Worm (Caenorhabditis elegans) whole organism, mixed stage, embryonic: Measurements from ENCODE around the gene C43H6.6.

Source experiments
- lsy-2 ChIP-seq: fragments of 150-350 bp; optimal IDR thresholded peaks from 2 replicates; lab custom pipeline; 2014; ENCODE audit warnings: missing biosample characterization, missing genetic modification characterization
- nhr-237 ChIP-seq: fragments of 150-350 bp; optimal IDR thresholded peaks from 2 replicates; lab custom pipeline; 2014; ENCODE audit warnings: missing biosample characterization, missing genetic modification characterization
- nhr-28 ChIP-seq: fragments of 150-350 bp; optimal IDR thresholded peaks from 2 replicates; lab custom pipeline; 2014; ENCODE audit warnings: missing biosample characterization, missing genetic modification characterization
- pha-4 ChIP-seq: fragments of 150-350 bp; optimal IDR thresholded peaks from 2 replicates; lab custom pipeline; 2018; ENCODE audit warnings: missing biosample characterization, missing genetic modification reagents, missing genetic modification characterization
- snpc-4 ChIP-seq: fragments of 150-350 bp; optimal IDR thresholded peaks from 2 replicates; lab custom pipeline; 2014; ENCODE audit warnings: missing biosample characterization, missing genetic modification characterization
- unc-39 ChIP-seq: fragments of 150-350 bp; optimal IDR thresholded peaks from 2 replicates; lab custom pipeline; 2014; ENCODE audit warnings: missing biosample characterization, missing genetic modification characterization
- unc-62 ChIP-seq: fragments of 150-350 bp; optimal IDR thresholded peaks from 2 replicates; lab custom pipeline; 2014; ENCODE audit warnings: missing biosample characterization, missing genetic modification reagents, missing genetic modification characterization
- ztf-11 ChIP-seq: fragments of 150-350 bp; optimal IDR thresholded peaks from 2 replicates; lab custom pipeline; 2014; ENCODE audit warnings: missing biosample characterization, missing genetic modification characterization

- no peak for TF ChIP-seq ztf-11
- no peak for TF ChIP-seq pha-4
- TF ChIP-seq unc-39 (tag; lab: Kevin White, UChicago) = no peak
- no peak for TF ChIP-seq nhr-28 (tag; lab: Kevin White, UChicago)
- no peak for TF ChIP-seq snpc-4 (tag; lab: Kevin White, UChicago)
- TF ChIP-seq unc-62 = no peak
- no peak for TF ChIP-seq nhr-237 (tag; lab: Kevin White, UChicago)
- no peak for TF ChIP-seq lsy-2 (tag; lab: Kevin White, UChicago)
These were observed 48.2 kb downstream of the C43H6.6 start, which contains the start of gene T07D1.3 for ce11 chrX:2443304-2443703.
